Worm (Caenorhabditis elegans) whole organism, late embryonic: ENCODE data around the gene xbx-6.
A peak's percentile ranks its signal among the peaks of the same experiment; 100 is the strongest.

ENCODE experiments used
- C08G9.2 ChIP-seq: sonication (generic microtip); optimal IDR thresholded peaks from 2 replicates; lab custom pipeline; 2016; ENCODE audit warnings: mild to moderate bottlenecking, missing genetic modification characterization, moderate library complexity, missing compliant biosample characterization
- C38D4.7 ChIP-seq: fragments of 200-800 bp; sonication (Bioruptor generic); optimal IDR thresholded peaks from 2 replicates; lab custom pipeline; 2018; ENCODE audit warnings: mild to moderate bottlenecking, missing genetic modification characterization, moderate library complexity, missing compliant biosample characterization
- F13H6.1 ChIP-seq: sonication (generic microtip); optimal IDR thresholded peaks from 2 replicates; lab custom pipeline; 2016; ENCODE audit warnings: missing genetic modification characterization, missing compliant biosample characterization
- K02D7.2 ChIP-seq: sonication (generic microtip); optimal IDR thresholded peaks from 2 replicates; lab custom pipeline; 2017; ENCODE audit warnings: mild to moderate bottlenecking, missing genetic modification characterization, missing compliant biosample characterization
- K09A11.1 ChIP-seq: sonication (generic microtip); optimal IDR thresholded peaks from 2 replicates; lab custom pipeline; 2017; ENCODE audit warnings: antibody characterized with exemption, mild to moderate bottlenecking, missing genetic modification characterization, missing compliant biosample characterization; ENCODE audit not compliant: insufficient read depth
- T23F11.4 ChIP-seq: fragments of 200-800 bp; sonication (Bioruptor generic); optimal IDR thresholded peaks from 2 replicates; lab custom pipeline; 2018; ENCODE audit warnings: mild to moderate bottlenecking, missing genetic modification characterization, missing compliant biosample characterization
- Y22D7AL.16 ChIP-seq: sonication (generic microtip); optimal IDR thresholded peaks from 2 replicates; lab custom pipeline; 2016; ENCODE audit warnings: missing genetic modification characterization, missing compliant biosample characterization
- ama-1 ChIP-seq: fragments of 150-350 bp; optimal IDR thresholded peaks from 2 replicates; lab custom pipeline; 2014
- ceh-14 ChIP-seq: sonication (generic microtip); optimal IDR thresholded peaks from 2 replicates; lab custom pipeline; 2016; ENCODE audit warnings: missing genotype, missing genetic modification characterization, missing compliant biosample characterization
- ceh-19 ChIP-seq: fragments of 200-800 bp; sonication (Bioruptor generic); optimal IDR thresholded peaks from 2 replicates; lab custom pipeline; 2018; ENCODE audit warnings: mild to moderate bottlenecking, missing genetic modification characterization, missing compliant biosample characterization
- ceh-2 ChIP-seq: sonication (generic microtip); optimal IDR thresholded peaks from 2 replicates; lab custom pipeline; 2016; ENCODE audit warnings: missing genotype, missing genetic modification characterization, missing compliant biosample characterization
- ceh-30 ChIP-seq: fragments of 150-350 bp; optimal IDR thresholded peaks from 2 replicates; lab custom pipeline; 2014; ENCODE audit warnings: missing biosample characterization, missing genetic modification characterization
- ceh-31 ChIP-seq: sonication (generic microtip); optimal IDR thresholded peaks from 2 replicates; lab custom pipeline; 2016; ENCODE audit warnings: missing genetic modification characterization, missing compliant biosample characterization
- ceh-48 ChIP-seq: sonication (generic microtip); optimal IDR thresholded peaks from 2 replicates; lab custom pipeline; 2016; ENCODE audit warnings: missing genetic modification characterization, inconsistent platforms, missing compliant biosample characterization
- ceh-6 ChIP-seq: fragments of 200-800 bp; sonication (Bioruptor generic); optimal IDR thresholded peaks from 2 replicates; lab custom pipeline; 2018; ENCODE audit warnings: mild to moderate bottlenecking, missing genetic modification characterization, missing compliant biosample characterization
- ceh-9 ChIP-seq: sonication (generic microtip); optimal IDR thresholded peaks from 2 replicates; lab custom pipeline; 2016; ENCODE audit warnings: mild to moderate bottlenecking, missing genetic modification characterization, inconsistent platforms, missing compliant biosample characterization
- elt-2 ChIP-seq: sonication (generic microtip); optimal IDR thresholded peaks from 2 replicates; lab custom pipeline; 2016; ENCODE audit warnings: missing genetic modification reagents, missing genetic modification characterization, missing compliant biosample characterization
- elt-4 ChIP-seq: sonication (generic microtip); optimal IDR thresholded peaks from 2 replicates; lab custom pipeline; 2016; ENCODE audit warnings: missing genetic modification characterization, missing compliant biosample characterization
- gmeb-2 ChIP-seq: sonication (generic microtip); optimal IDR thresholded peaks from 2 replicates; lab custom pipeline; 2016; ENCODE audit warnings: missing genetic modification characterization, inconsistent platforms, missing compliant biosample characterization
- hlh-13 ChIP-seq: fragments of 200-800 bp; sonication (Bioruptor generic); optimal IDR thresholded peaks from 2 replicates; lab custom pipeline; 2018; ENCODE audit warnings: mild to moderate bottlenecking, missing genetic modification characterization, missing compliant biosample characterization
- hlh-8 ChIP-seq: sonication (generic microtip); optimal IDR thresholded peaks from 2 replicates; lab custom pipeline; 2016; ENCODE audit warnings: missing genotype, missing genetic modification characterization, missing compliant biosample characterization
- lin-11 ChIP-seq: fragments of 200-800 bp; sonication (Bioruptor generic); optimal IDR thresholded peaks from 2 replicates; lab custom pipeline; 2018; ENCODE audit warnings: mild to moderate bottlenecking, missing genetic modification characterization, missing compliant biosample characterization
- madf-2 ChIP-seq: sonication (generic microtip); optimal IDR thresholded peaks from 2 replicates; lab custom pipeline; 2017; ENCODE audit warnings: missing genetic modification characterization, missing compliant biosample characterization
- mec-3 ChIP-seq: sonication (generic microtip); optimal IDR thresholded peaks from 2 replicates; lab custom pipeline; 2016; ENCODE audit warnings: borderline replicate concordance, missing genetic modification characterization, missing compliant biosample characterization
- nfya-1 ChIP-seq: sonication (generic microtip); optimal IDR thresholded peaks from 2 replicates; lab custom pipeline; 2017; ENCODE audit warnings: missing genetic modification characterization, mild to moderate bottlenecking, missing compliant biosample characterization, antibody characterized with exemption, moderate library complexity
- nhr-11 ChIP-seq: fragments of 150-350 bp; optimal IDR thresholded peaks from 2 replicates; lab custom pipeline; 2014; ENCODE audit warnings: missing biosample characterization, missing genetic modification characterization
- nhr-232 ChIP-seq: sonication (generic microtip); optimal IDR thresholded peaks from 2 replicates; lab custom pipeline; 2016; ENCODE audit warnings: missing genetic modification characterization, missing compliant biosample characterization
- npax-4 ChIP-seq: sonication (generic microtip); optimal IDR thresholded peaks from 2 replicates; lab custom pipeline; 2016; ENCODE audit warnings: missing genetic modification characterization, missing compliant biosample characterization
- pat-9 ChIP-seq: fragments of 200-800 bp; sonication (Bioruptor generic); optimal IDR thresholded peaks from 2 replicates; lab custom pipeline; 2018; ENCODE audit warnings: mild to moderate bottlenecking, missing genetic modification characterization, moderate library complexity, missing compliant biosample characterization
- pha-2 ChIP-seq: sonication (generic microtip); optimal IDR thresholded peaks from 2 replicates; lab custom pipeline; 2017; ENCODE audit warnings: mild to moderate bottlenecking, missing genetic modification characterization, missing compliant biosample characterization
- pha-4 ChIP-seq: fragments of 150-350 bp; optimal IDR thresholded peaks from 2 replicates; lab custom pipeline; 2018; ENCODE audit warnings: missing biosample characterization, missing genetic modification reagents, missing genetic modification characterization
- ref-2 ChIP-seq: sonication (generic microtip); optimal IDR thresholded peaks from 2 replicates; lab custom pipeline; 2016; ENCODE audit warnings: missing genetic modification characterization, missing compliant biosample characterization
- sdc-2 ChIP-seq: sonication (generic microtip); optimal IDR thresholded peaks from 2 replicates; lab custom pipeline; 2016; ENCODE audit warnings: missing genotype, missing genetic modification characterization, missing compliant biosample characterization
- sox-2 ChIP-seq: fragments of 200-800 bp; sonication (Bioruptor generic); IDR thresholded peaks from 2 replicates; pipeline ENCODE4 v1.3.6; 2022; ENCODE audit warnings: missing genetic modification reagents, missing genetic modification characterization, missing compliant biosample characterization
- tbx-2 ChIP-seq: sonication (generic microtip); optimal IDR thresholded peaks from 2 replicates; lab custom pipeline; 2016; ENCODE audit warnings: missing genetic modification characterization, missing compliant biosample characterization
- ttx-3 ChIP-seq: sonication (generic microtip); optimal IDR thresholded peaks from 2 replicates; lab custom pipeline; 2016; ENCODE audit warnings: missing genetic modification reagents, missing genetic modification characterization, missing compliant biosample characterization
- unc-3 ChIP-seq, 2 experiments: fragments of 200-800 bp in 1 of 2; sonication (Bioruptor generic) in 1 of 2; sonication (generic microtip) in 1 of 2; conservative IDR thresholded peaks in 1 of 2; optimal IDR thresholded peaks in 1 of 2; 2 replicates each; pipeline versions ENCODE4 v1.3.6 to Lab custom; 2016 to 2022; ENCODE audit warnings: missing compliant biosample characterization in 2 of 2, missing genetic modification characterization in 2 of 2, missing genetic modification reagents in 1 of 2
- unc-42 ChIP-seq: sonication (generic microtip); optimal IDR thresholded peaks from 2 replicates; lab custom pipeline; 2016; ENCODE audit warnings: missing genotype, missing genetic modification characterization, missing compliant biosample characterization
- unc-86 ChIP-seq: sonication (generic microtip); optimal IDR thresholded peaks from 2 replicates; lab custom pipeline; 2016; ENCODE audit warnings: missing genetic modification characterization, missing compliant biosample characterization

xbx-6 gene

DNA sequence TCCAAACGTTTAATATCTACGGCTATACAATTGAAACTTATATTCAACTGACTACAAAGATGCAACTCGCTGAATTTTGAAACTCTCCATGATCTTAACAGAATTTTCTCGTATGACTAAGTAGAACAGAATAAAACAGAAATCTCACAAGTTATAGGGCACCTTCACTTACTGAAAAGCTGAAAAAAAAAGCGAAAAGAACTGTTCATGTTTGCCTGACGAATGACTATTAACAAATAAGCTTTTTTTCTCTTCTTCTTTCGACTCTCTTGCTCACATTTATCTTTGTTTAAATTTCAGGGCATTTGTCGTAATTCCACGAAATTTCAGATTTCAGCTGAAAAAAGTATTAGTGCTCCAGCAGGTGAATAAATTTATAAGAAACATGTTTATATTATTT, at the start of gene xbx-6:
Gene xbx-6, plus strand, starts transcription at position 301 of the 400 bp plus-strand sequence.
- TF ChIP-seq unc-3 (GFP tag; conservative IDR thresholded peaks at IDR 0.05; lab: Robert Waterston, UW) (no peak), unc-3 (tag; optimal IDR thresholded peaks at IDR 0.05; lab: Kevin White, UChicago) (no peak), ceh-2 (tag; lab: Kevin White, UChicago) (no peak), C08G9.2 (tag; lab: Kevin White, UChicago) (no peak), ceh-30 (tag; lab: Kevin White, UChicago) (no peak), nfya-1 (tag; lab: Kevin White, UChicago) (no peak), ama-1 (lab: Kevin White, UChicago) (no peak), ceh-14 (tag; lab: Kevin White, UChicago) (no peak), nhr-11 (tag; lab: Kevin White, UChicago) (no peak), npax-4 (tag; lab: Kevin White, UChicago) (no peak), unc-42 (tag; lab: Kevin White, UChicago) (no peak), K09A11.1 (no peak), hlh-8 (tag; lab: Kevin White, UChicago) (no peak), gmeb-2 (tag; lab: Kevin White, UChicago) (no peak), mec-3 (tag; lab: Kevin White, UChicago) (no peak)

DNA sequence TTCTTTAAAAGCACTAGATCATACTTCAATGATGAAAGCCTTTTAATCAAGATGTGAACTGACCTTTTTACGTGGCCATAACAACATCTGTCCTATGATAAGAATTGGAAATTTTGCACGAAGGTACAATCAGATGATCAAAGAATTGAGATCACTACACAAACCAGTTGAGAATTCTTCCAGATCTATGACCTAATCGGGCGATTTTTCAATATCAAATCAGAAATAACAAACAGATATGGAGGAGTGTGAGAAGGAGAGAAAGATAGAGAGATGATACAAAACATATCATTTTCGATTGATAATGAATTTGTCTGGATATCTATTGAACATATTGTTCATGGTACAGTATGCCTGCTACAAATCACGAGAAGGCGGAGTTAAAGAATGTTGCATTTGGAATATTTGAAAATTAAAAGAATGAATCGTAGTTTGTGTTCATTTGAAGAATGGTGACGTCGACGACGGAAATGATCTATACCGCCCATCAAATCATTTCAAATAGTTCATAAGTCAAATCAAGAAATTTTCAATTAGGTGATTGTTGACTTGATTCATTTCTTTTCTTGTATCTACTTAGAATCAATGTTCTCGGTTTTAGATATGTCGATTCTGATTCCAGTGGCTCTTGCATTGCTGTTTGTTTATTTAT, 48.6 kb upstream of the xbx-6 start, which contains the start of gene cyp-29A4:
Gene cyp-29A4, plus strand, starts transcription at position 602 of the 652 bp plus-strand sequence.
- no peak for TF ChIP-seq sdc-2 (tag; lab: Kevin White, UChicago)
- no peak for TF ChIP-seq nhr-232 (tag; lab: Kevin White, UChicago)
- TF ChIP-seq C08G9.2 (tag; lab: Kevin White, UChicago), result no peak
- TF ChIP-seq T23F11.4 (GFP tag; lab: Kevin White, UChicago), result no peak
- TF ChIP-seq ceh-6 (GFP tag; lab: Kevin White, UChicago), result no peak
- TF ChIP-seq unc-86 (tag; lab: Kevin White, UChicago), result no peak
- no peak for TF ChIP-seq hlh-13 (GFP tag; lab: Kevin White, UChicago)
- TF ChIP-seq K02D7.2 (tag; lab: Kevin White, UChicago), result no peak
- no peak for TF ChIP-seq pha-4
- TF ChIP-seq elt-4 (tag; lab: Kevin White, UChicago), result no peak
- TF ChIP-seq F13H6.1 (tag; lab: Kevin White, UChicago), result no peak
- no peak for TF ChIP-seq lin-11 (tag; lab: Kevin White, UChicago)
- TF ChIP-seq Y22D7AL.16 (tag; lab: Kevin White, UChicago), result no peak
- no peak for TF ChIP-seq elt-2 (tag; lab: Kevin White, UChicago)
- TF ChIP-seq tbx-2, result no peak

DNA sequence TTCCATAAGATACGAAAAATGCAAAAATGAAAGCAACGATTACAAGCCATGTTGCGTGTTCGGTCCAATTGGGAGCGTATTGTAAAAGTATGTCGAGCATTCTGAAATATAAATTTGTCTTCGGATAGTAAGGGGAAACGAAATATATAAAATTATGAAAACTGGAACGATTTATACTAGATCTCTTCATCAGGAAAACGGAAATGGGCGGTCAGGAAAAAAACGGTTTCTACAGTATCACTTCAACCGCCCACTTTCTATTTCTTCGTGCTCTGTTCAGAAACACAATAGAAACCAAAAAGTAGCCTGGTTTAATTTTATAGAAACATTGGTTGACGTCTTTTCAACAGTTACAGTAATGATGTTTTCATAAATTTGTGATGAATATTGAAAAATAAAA, 41.3 kb upstream of the xbx-6 start, which contains the start of gene pitr-4:
Gene pitr-4, minus strand, starts transcription at position 101 of the 400 bp plus-strand sequence.
- no peak for TF ChIP-seq pha-2
- no peak for TF ChIP-seq ttx-3 (tag; lab: Kevin White, UChicago)
- no peak for TF ChIP-seq ceh-9
- no peak for TF ChIP-seq pat-9 (tag; lab: Kevin White, UChicago)

DNA sequence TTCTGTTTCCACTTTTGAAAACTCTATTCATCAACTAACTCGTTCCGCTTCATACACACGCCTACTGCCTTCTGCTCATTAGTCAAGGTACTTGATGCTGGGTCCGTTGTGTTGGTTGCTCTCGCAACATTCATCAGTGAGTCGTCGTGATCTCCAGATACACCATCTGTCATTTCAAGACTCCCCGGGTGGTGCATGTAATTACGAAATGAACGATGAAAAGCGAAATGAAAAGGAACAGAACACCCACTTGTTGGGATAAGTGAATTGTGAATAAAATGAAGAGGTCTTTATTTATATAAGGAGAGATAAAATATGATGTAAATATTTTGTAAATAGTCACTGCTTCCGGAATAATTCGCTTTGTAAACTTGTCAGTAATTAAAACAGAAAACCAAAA, 38.9 kb upstream of the xbx-6 start:
- TF ChIP-seq K09A11.1 (no peak), nhr-11 (tag; lab: Kevin White, UChicago) (no peak), unc-42 (tag; lab: Kevin White, UChicago) (peak; percentile 45), sox-2 (GFP tag; lab: Robert Waterston, UW) (no peak), ceh-14 (tag; lab: Kevin White, UChicago) (peak; percentile 1)

DNA sequence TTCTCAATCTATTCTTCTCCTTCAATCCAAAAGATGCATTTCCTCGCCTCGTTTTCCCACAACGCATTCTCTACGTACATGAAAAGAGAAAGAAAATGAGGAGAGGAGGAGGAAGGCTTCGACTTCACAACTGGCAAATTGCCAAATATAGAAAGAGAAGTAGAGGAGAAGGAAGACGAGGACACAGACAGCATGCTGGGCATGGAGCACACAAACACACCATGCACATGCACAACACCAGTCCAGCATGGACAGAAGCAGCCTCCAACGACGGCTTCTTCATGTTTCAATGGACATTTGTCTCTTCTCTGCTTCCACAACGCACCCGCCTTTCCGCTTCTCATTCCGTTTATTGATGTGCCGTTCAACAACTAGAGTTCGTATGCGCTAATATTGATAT, 38.2 kb upstream of the xbx-6 start:
- TF ChIP-seq tbx-2, result peak; percentile 44
- peak; percentile 30 for TF ChIP-seq ceh-48
- TF ChIP-seq hlh-13 (GFP tag; lab: Kevin White, UChicago), result no peak
- TF ChIP-seq C38D4.7 (GFP tag; lab: Kevin White, UChicago), result no peak
- peak; percentile 56 for TF ChIP-seq nfya-1 (tag; lab: Kevin White, UChicago)
- TF ChIP-seq madf-2 (tag; lab: Kevin White, UChicago), result no peak
- peak; percentile 39 for TF ChIP-seq ceh-19
- peak; percentile 82 for TF ChIP-seq ceh-31 (tag; lab: Kevin White, UChicago)
- TF ChIP-seq ceh-14 (tag; lab: Kevin White, UChicago), result no peak
- peak; percentile 0 for TF ChIP-seq ref-2 (tag; lab: Kevin White, UChicago)
- no peak for TF ChIP-seq K09A11.1
- peak; percentile 14 for TF ChIP-seq unc-42 (tag; lab: Kevin White, UChicago)
- peak; percentile 18 for TF ChIP-seq unc-86 (tag; lab: Kevin White, UChicago)
